Worm (Caenorhabditis elegans) whole organism, late embryonic: Measurements from ENCODE around the gene Y71H2AL.2.

Experiments
- C08G9.2 ChIP-seq: sonication (generic microtip); optimal IDR thresholded peaks from 2 replicates; lab custom pipeline; 2016; ENCODE audit warnings: mild to moderate bottlenecking, missing genetic modification characterization, moderate library complexity, missing compliant biosample characterization
- ceh-18 ChIP-seq: sonication (generic microtip); optimal IDR thresholded peaks from 2 replicates; lab custom pipeline; 2016; ENCODE audit warnings: missing genetic modification characterization, missing compliant biosample characterization
- elt-4 ChIP-seq: sonication (generic microtip); optimal IDR thresholded peaks from 2 replicates; lab custom pipeline; 2016; ENCODE audit warnings: missing genetic modification characterization, missing compliant biosample characterization
- eyg-1 ChIP-seq: sonication (generic microtip); optimal IDR thresholded peaks from 2 replicates; lab custom pipeline; 2016; ENCODE audit warnings: missing genotype, missing genetic modification characterization, missing compliant biosample characterization
- lin-11 ChIP-seq: fragments of 200-800 bp; sonication (Bioruptor generic); optimal IDR thresholded peaks from 2 replicates; lab custom pipeline; 2018; ENCODE audit warnings: mild to moderate bottlenecking, missing genetic modification characterization, missing compliant biosample characterization
- unc-3 ChIP-seq, 2 experiments: fragments of 200-800 bp in 1 of 2; sonication (Bioruptor generic) in 1 of 2; sonication (generic microtip) in 1 of 2; conservative IDR thresholded peaks in 1 of 2; optimal IDR thresholded peaks in 1 of 2; 2 replicates each; pipeline versions ENCODE4 v1.3.6 to Lab custom; 2016 to 2022; ENCODE audit warnings: missing compliant biosample characterization in 2 of 2, missing genetic modification characterization in 2 of 2, missing genetic modification reagents in 1 of 2

- TF ChIP-seq eyg-1 (no peak), elt-4 (tag; lab: Kevin White, UChicago) (no peak), unc-3 (GFP tag; conservative IDR thresholded peaks at IDR 0.05; lab: Robert Waterston, UW) (no peak), unc-3 (tag; optimal IDR thresholded peaks at IDR 0.05; lab: Kevin White, UChicago) (no peak), ceh-18 (tag; lab: Kevin White, UChicago) (no peak), lin-11 (tag; lab: Kevin White, UChicago) (no peak), C08G9.2 (no peak)
Observed at ce11 chrIII:2675449-2675848, 10.7 kb upstream of the Y71H2AL.2 start.
